Worm (Caenorhabditis elegans): ENCODE data around the gene ttr-29.

DNA sequence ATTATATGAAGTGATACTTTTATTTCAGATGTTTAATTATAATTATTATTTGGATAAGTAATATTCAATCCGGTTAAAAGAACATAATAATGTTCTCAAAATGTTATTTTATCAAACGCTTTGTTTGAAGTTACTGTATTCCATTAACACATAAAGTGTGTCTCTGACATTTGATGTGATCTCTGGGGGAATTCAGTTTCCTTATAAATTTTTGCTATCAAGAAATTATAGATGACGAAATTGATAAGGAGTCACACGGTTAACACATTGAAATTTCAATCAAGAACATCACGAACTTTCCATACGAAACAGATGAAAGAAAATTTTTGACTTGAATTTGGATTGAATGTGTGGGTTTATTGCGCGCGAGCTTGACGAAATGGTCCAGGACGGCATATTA, 15.0 kb upstream of the ttr-29 start:
- no peak for TF ChIP-seq aly-2 (tag; optimal IDR thresholded peaks at IDR 0.05)
- TF ChIP-seq lin-13 (GFP tag; optimal IDR thresholded peaks at IDR 0.05) = no peak
- no peak for TF ChIP-seq nhr-41 (GFP tag; IDR thresholded peaks at IDR 0.05)
- TF ChIP-seq egl-27 (tag; optimal IDR thresholded peaks at IDR 0.05) = no peak
